Fruit fly (Drosophila melanogaster) whole organism: Measurements from ENCODE around the gene Mul1.

Experiments
- CG8478 ChIP-seq: fragments of >200 bp; optimal IDR thresholded peaks from 2 replicates; lab custom pipeline; 2018; ENCODE audit warnings: inconsistent platforms
- Dll ChIP-seq: fragments of >200 bp; optimal IDR thresholded peaks from 2 replicates; lab custom pipeline; 2017
- EcR ChIP-seq, 2 experiments: fragments of >200 bp; optimal IDR thresholded peaks; 2 replicates each; lab custom pipeline; 2017; ENCODE audit warnings: missing biosample characterization in 2 of 2, missing genetic modification characterization in 2 of 2, missing genetic modification reagents in 2 of 2
- pan ChIP-seq: fragments of >200 bp; optimal IDR thresholded peaks from 2 replicates; lab custom pipeline; 2017

DNA sequence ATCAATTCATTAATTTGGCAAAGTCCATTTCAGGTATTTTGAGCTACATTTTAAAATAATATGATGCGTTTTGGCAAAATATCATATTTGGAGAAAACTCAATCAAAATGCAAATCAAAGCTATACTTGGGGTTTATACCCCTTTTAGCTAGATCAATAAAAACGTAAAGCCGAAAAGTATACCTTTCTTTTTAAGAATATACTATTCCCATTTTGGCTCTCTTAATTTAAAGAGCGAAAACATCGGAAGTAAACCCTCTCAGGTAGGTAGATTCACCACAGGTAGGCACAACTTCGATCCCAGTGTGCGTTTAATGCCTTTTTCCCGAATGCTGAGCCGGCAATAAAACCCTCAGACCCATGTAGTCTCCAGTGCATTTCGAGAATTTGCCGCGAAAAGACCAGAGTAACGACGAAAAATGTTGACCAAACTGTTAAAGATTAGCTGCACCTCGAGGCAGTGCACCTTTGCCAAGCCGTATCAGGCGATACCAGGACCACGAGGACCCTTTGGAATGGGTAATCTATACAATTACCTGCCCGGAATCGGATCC lies 40.7 kb downstream of the Mul1 start, which contains the start of gene dib:
- no peak for TF ChIP-seq pan (lab: Kevin White, UChicago)
- no peak for TF ChIP-seq CG8478 (lab: Kevin White, UChicago)
- no peak for TF ChIP-seq Dll
- no peak for TF ChIP-seq EcR (GFP tag; optimal IDR thresholded peaks at IDR 0.05; lab: Kevin White, UChicago)
